Worm (Caenorhabditis elegans): Measurements from ENCODE around the gene fars-3.
A peak's percentile ranks its signal among the peaks of the same experiment; 100 is the strongest.

fars-3 gene

ce11 chrII:8442176-8442575, 22.5 kb upstream of the fars-3 start (continued):
- TF ChIP-seq ets-4 (GFP tag; optimal IDR thresholded peaks at IDR 0.05), result no peak
- no peak for TF ChIP-seq K12H6.12 (tag; optimal IDR thresholded peaks at IDR 0.05)
- TF ChIP-seq aptf-2 (GFP tag; conservative IDR thresholded peaks at IDR 0.05), result 0 out of 2 replicates have a peak, but pooled peaks have one; percentile 47
- TF ChIP-seq snpc-4 (GFP tag; optimal IDR thresholded peaks at IDR 0.05), result no peak
- TF ChIP-seq snpc-4 (tag; optimal IDR thresholded peaks at IDR 0.05), result peak in 1 of 4 experiments; percentile 16
- no peak for TF ChIP-seq ceh-79 (tag; optimal IDR thresholded peaks at IDR 0.05)
- no peak for TF ChIP-seq C17E4.6 (GFP tag; IDR thresholded peaks at IDR 0.05)
- no peak for TF ChIP-seq hlh-26 (GFP tag; conservative IDR thresholded peaks at IDR 0.05)
- TF ChIP-seq mcd-1 (GFP tag; IDR thresholded peaks at IDR 0.05), result peak; percentile 49
- no peak for TF ChIP-seq chd-7 (tag; optimal IDR thresholded peaks at IDR 0.05)
- TF ChIP-seq ztf-18 (tag; optimal IDR thresholded peaks at IDR 0.05), result no peak
- peak; percentile 41 for TF ChIP-seq lin-54 (GFP tag; optimal IDR thresholded peaks at IDR 0.05)
- no peak for TF ChIP-seq Y53F4B.3 (GFP tag; IDR thresholded peaks at IDR 0.05)
- peak; percentile 70; the same call in 1 of the 2 replicates for TF ChIP-seq madf-6 (GFP tag; IDR thresholded peaks at IDR 0.05)
- TF ChIP-seq egl-18 (GFP tag; IDR thresholded peaks at IDR 0.05), result no peak
- TF ChIP-seq lin-26 (GFP tag; IDR thresholded peaks at IDR 0.05), result no peak
- no peak for TF ChIP-seq F22D6.2 (tag; optimal IDR thresholded peaks at IDR 0.05)
- TF ChIP-seq hlh-12 (tag; optimal IDR thresholded peaks at IDR 0.05), result no peak
- TF ChIP-seq repo-1 (tag; optimal IDR thresholded peaks at IDR 0.05), result no peak
- no peak for TF ChIP-seq ccch-3 (GFP tag; optimal IDR thresholded peaks at IDR 0.05)
- TF ChIP-seq F10E7.11 (tag; optimal IDR thresholded peaks at IDR 0.05), result no peak
- TF ChIP-seq T26A5.8 (tag; optimal IDR thresholded peaks at IDR 0.05), result no peak
- TF ChIP-seq ceh-58 (GFP tag; IDR thresholded peaks at IDR 0.05), result no peak
- TF ChIP-seq bed-2 (GFP tag; IDR thresholded peaks at IDR 0.05), result no peak
- peak; percentile 48 for TF ChIP-seq F23B12.7 (tag; optimal IDR thresholded peaks at IDR 0.05; ENCODE audit: insufficient read depth)
- TF ChIP-seq hmg-1.2 (GFP tag; IDR thresholded peaks at IDR 0.05), result peak; percentile 28; the same call in 1 of the 2 replicates
- TF ChIP-seq ztf-26 (tag; optimal IDR thresholded peaks at IDR 0.05), result peak; percentile 2
- no peak for TF ChIP-seq nhr-80 (tag; optimal IDR thresholded peaks at IDR 0.05)
- TF ChIP-seq zfh-2 (GFP tag; conservative IDR thresholded peaks at IDR 0.05), result no peak
- no peak for TF ChIP-seq fkh-3 (tag; optimal IDR thresholded peaks at IDR 0.05)
- TF ChIP-seq ceh-91 (GFP tag; IDR thresholded peaks at IDR 0.05), result 0 out of 2 replicates have a peak, but pooled peaks have one; percentile 16
- no peak for TF ChIP-seq nhr-179 (tag; optimal IDR thresholded peaks at IDR 0.05)
- no peak for TF ChIP-seq F37B4.10 (GFP tag; IDR thresholded peaks at IDR 0.05)
- no peak for TF ChIP-seq unc-62 (GFP tag; optimal IDR thresholded peaks at IDR 0.05)
- TF ChIP-seq mxl-1 (tag; optimal IDR thresholded peaks at IDR 0.05), result no peak
- peak; percentile 67 for TF ChIP-seq lsl-1 (GFP tag; optimal IDR thresholded peaks at IDR 0.05)
- no peak for TF ChIP-seq ztf-6 (GFP tag; IDR thresholded peaks at IDR 0.05)
- TF ChIP-seq lin-40 (tag; optimal IDR thresholded peaks at IDR 0.05), result peak; percentile 27
- TF ChIP-seq dox-1 (GFP tag; IDR thresholded peaks at IDR 0.05), result peak; percentile 57; the same call in 1 of the 2 replicates
- TF ChIP-seq gei-17 (GFP tag; optimal IDR thresholded peaks at IDR 0.05), result no peak
- no peak for TF ChIP-seq B0019.2 (GFP tag; conservative IDR thresholded peaks at IDR 0.05)
- TF ChIP-seq B0336.3 (GFP tag; IDR thresholded peaks at IDR 0.05), result no peak
- no peak for TF ChIP-seq madf-3 (GFP tag; IDR thresholded peaks at IDR 0.05)
- TF ChIP-seq attf-6 (GFP tag; IDR thresholded peaks at IDR 0.05), result no peak
- no peak for TF ChIP-seq tlf-1 (GFP tag; optimal IDR thresholded peaks at IDR 0.05)
- TF ChIP-seq ztf-25 (GFP tag; IDR thresholded peaks at IDR 0.05), result no peak
- TF ChIP-seq F33H1.4 (GFP tag; IDR thresholded peaks at IDR 0.05), result peak; percentile 42; the same call in 1 of the 2 replicates
- TF ChIP-seq snpc-1.1 (tag; optimal IDR thresholded peaks at IDR 0.05; ENCODE audit: insufficient read depth), result peak; percentile 22
- no peak for TF ChIP-seq F39B2.1 (GFP tag; IDR thresholded peaks at IDR 0.05)
- 0 out of 2 replicates have a peak, but pooled peaks have one; percentile 17 for TF ChIP-seq D2030.7 (GFP tag; IDR thresholded peaks at IDR 0.05)
